Worm (Caenorhabditis elegans) whole organism, early embryonic: ENCODE data around the gene dod-19.

Experiments used
- F13C5.2 ChIP-seq: sonication (generic microtip); optimal IDR thresholded peaks from 2 replicates; lab custom pipeline; 2017; ENCODE audit warnings: mild to moderate bottlenecking, missing genetic modification characterization, inconsistent platforms, missing compliant biosample characterization
- aly-1 ChIP-seq: sonication (generic microtip); optimal IDR thresholded peaks from 2 replicates; lab custom pipeline; 2016; ENCODE audit warnings: missing genetic modification characterization, missing compliant biosample characterization
- ama-1 ChIP-seq: fragments of 150-350 bp; optimal IDR thresholded peaks from 2 replicates; lab custom pipeline; 2014
- ceh-13 ChIP-seq: fragments of 200-800 bp; sonication (Bioruptor generic); optimal IDR thresholded peaks from 2 replicates; lab custom pipeline; 2018; ENCODE audit warnings: mild to moderate bottlenecking, missing genetic modification characterization, missing compliant biosample characterization
- flt-1 ChIP-seq: fragments of 200-800 bp; sonication (Bioruptor generic); IDR thresholded peaks from 2 replicates; pipeline ENCODE4 v1.3.6; 2022; ENCODE audit warnings: missing genetic modification characterization, missing compliant biosample characterization
- scrt-1 ChIP-seq: fragments of 200-800 bp; sonication (Bioruptor generic); IDR thresholded peaks from 2 replicates; pipeline ENCODE4 v1.3.6; 2022; ENCODE audit warnings: missing genetic modification characterization, missing compliant biosample characterization
- sea-1 ChIP-seq: fragments of 200-800 bp; sonication (Bioruptor generic); conservative IDR thresholded peaks from 2 replicates; pipeline ENCODE4 v1.3.6; 2022; ENCODE audit warnings: missing genetic modification characterization, missing compliant biosample characterization
- tbx-11 ChIP-seq: fragments of 200-800 bp; sonication (Bioruptor generic); IDR thresholded peaks from 2 replicates; pipeline ENCODE4 v1.3.6; 2022; ENCODE audit warnings: missing genetic modification characterization, missing compliant biosample characterization
- tra-4 ChIP-seq: sonication (generic microtip); optimal IDR thresholded peaks from 2 replicates; lab custom pipeline; 2017; ENCODE audit warnings: missing genetic modification characterization, missing compliant biosample characterization

DNA sequence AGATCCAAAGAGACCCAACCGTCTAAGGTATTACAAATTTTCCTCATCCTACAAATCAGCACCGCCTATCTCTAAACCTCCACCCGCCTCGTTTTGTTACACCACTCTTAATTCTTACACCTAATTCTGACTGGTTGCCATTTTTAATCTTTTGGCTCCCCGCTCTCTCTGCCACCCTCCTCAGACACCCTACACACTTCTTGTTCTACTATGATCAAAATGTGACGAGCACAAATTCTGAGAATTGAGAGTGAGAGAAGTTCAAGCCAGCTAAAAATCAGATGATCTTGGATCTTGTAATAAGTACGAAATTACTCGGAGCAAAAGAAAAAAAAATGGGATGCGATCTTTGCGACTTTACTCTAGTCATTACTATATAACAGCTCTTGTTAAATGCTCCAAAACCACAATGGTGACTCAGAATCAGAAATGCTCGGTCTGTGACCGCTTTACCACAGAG, 10.3 kb downstream of the dod-19 start, which contains the start of gene nhr-252:
- TF ChIP-seq scrt-1: no peak
- TF ChIP-seq ama-1 (lab: Kevin White, UChicago): no peak
- no peak for TF ChIP-seq flt-1
- TF ChIP-seq tbx-11 (GFP tag; lab: Robert Waterston, UW): no peak
- no peak for TF ChIP-seq aly-1 (tag; lab: Kevin White, UChicago)
- TF ChIP-seq tra-4: no peak
- TF ChIP-seq sea-1: no peak
- TF ChIP-seq ceh-13: no peak
- no peak for TF ChIP-seq F13C5.2 (tag; lab: Kevin White, UChicago)
